Worm (Caenorhabditis elegans): ENCODE data around the gene srsx-38.

ce11 chrV:15773141-15773540 lies 34.2 kb downstream of the srsx-38 start, which contains the start of gene nhr-60:
- TF ChIP-seq ztf-4 (tag; optimal IDR thresholded peaks at IDR 0.05) (no peak), fos-1 (tag; optimal IDR thresholded peaks at IDR 0.05) (no peak), pqm-1 (tag; optimal IDR thresholded peaks at IDR 0.05) (no peak), swsn-7 (tag; optimal IDR thresholded peaks at IDR 0.05) (no peak), ceh-90 (tag; optimal IDR thresholded peaks at IDR 0.05) (no peak), aly-2 (tag; optimal IDR thresholded peaks at IDR 0.05) (no peak), ceh-82 (tag; optimal IDR thresholded peaks at IDR 0.05) (no peak), unc-62 (GFP tag; optimal IDR thresholded peaks at IDR 0.05) (no peak), nhr-28 (tag; optimal IDR thresholded peaks at IDR 0.05) (no peak), ztf-11 (tag; optimal IDR thresholded peaks at IDR 0.05) (no peak), ama-1 (optimal IDR thresholded peaks at IDR 0.05) (no peak), efl-1 (optimal IDR thresholded peaks at IDR 0.05) (no peak), efl-1 (GFP tag; optimal IDR thresholded peaks at IDR 0.05 in 1 of 2) (no peak)
